Worm (Caenorhabditis elegans) whole organism, young adult: ENCODE measurements around the gene gcy-12.
A peak's percentile ranks its signal among the peaks of the same experiment; 100 is the strongest.

Source experiments
- B0336.3 ChIP-seq: fragments of 200-800 bp; sonication (Bioruptor generic); IDR thresholded peaks from 2 replicates; pipeline ENCODE4 v1.3.6; 2022; ENCODE audit warnings: missing genetic modification characterization, missing compliant biosample characterization
- C06A6.2 ChIP-seq: fragments of 200-800 bp; sonication (Bioruptor generic); conservative IDR thresholded peaks from 2 replicates; pipeline ENCODE4 v1.3.6; 2022; ENCODE audit warnings: missing genetic modification characterization, missing compliant biosample characterization
- F33H1.4 ChIP-seq: fragments of 200-800 bp; sonication (Bioruptor generic); IDR thresholded peaks from 2 replicates; pipeline ENCODE4 v1.3.6; 2022; ENCODE audit warnings: missing genetic modification reagents, missing genetic modification characterization, missing compliant biosample characterization
- F49E8.2 ChIP-seq: sonication (generic microtip); optimal IDR thresholded peaks from 3 replicates; lab custom pipeline; 2017; ENCODE audit warnings: missing genetic modification characterization, mild to moderate bottlenecking, missing compliant biosample characterization, antibody characterized with exemption, moderate library complexity; ENCODE audit not compliant: insufficient read depth
- F57C9.4 ChIP-seq: sonication (generic microtip); optimal IDR thresholded peaks from 2 replicates; lab custom pipeline; 2017; ENCODE audit warnings: mild to moderate bottlenecking, missing genetic modification characterization, missing compliant biosample characterization
- K12H6.12 ChIP-seq: fragments of 200-800 bp; sonication (Bioruptor generic); optimal IDR thresholded peaks from 2 replicates; lab custom pipeline; 2018; ENCODE audit warnings: mild to moderate bottlenecking, missing genetic modification characterization, missing compliant biosample characterization
- T07F8.4 ChIP-seq: sonication (generic microtip); optimal IDR thresholded peaks from 2 replicates; lab custom pipeline; 2016; ENCODE audit warnings: mild to moderate bottlenecking, missing genetic modification characterization, moderate library complexity, missing compliant biosample characterization
- Y56A3A.18 ChIP-seq: fragments of 200-800 bp; sonication (Bioruptor generic); IDR thresholded peaks from 2 replicates; pipeline ENCODE4 v1.3.6; 2022; ENCODE audit warnings: missing genetic modification reagents, missing genetic modification characterization, missing compliant biosample characterization
- Y67H2A.10 ChIP-seq: fragments of 200-800 bp; sonication (Bioruptor generic); conservative IDR thresholded peaks from 2 replicates; pipeline ENCODE4 v1.3.6; 2022; ENCODE audit warnings: missing genetic modification reagents, missing genetic modification characterization, missing compliant biosample characterization
- ZK185.1 ChIP-seq: sonication (generic microtip); optimal IDR thresholded peaks from 2 replicates; lab custom pipeline; 2016; ENCODE audit warnings: mild to moderate bottlenecking, missing genetic modification characterization, missing compliant biosample characterization; ENCODE audit not compliant: poor library complexity, severe bottlenecking
- akir-1 ChIP-seq: fragments of 200-800 bp; sonication (Bioruptor generic); optimal IDR thresholded peaks from 2 replicates; lab custom pipeline; 2018; ENCODE audit warnings: mild to moderate bottlenecking, missing genetic modification characterization, moderate library complexity, missing compliant biosample characterization
- atf-7 ChIP-seq: sonication (generic microtip); optimal IDR thresholded peaks from 2 replicates; lab custom pipeline; 2017; ENCODE audit warnings: mild to moderate bottlenecking, missing genetic modification characterization, missing compliant biosample characterization
- athp-1 ChIP-seq: sonication (generic microtip); optimal IDR thresholded peaks from 2 replicates; lab custom pipeline; 2017; ENCODE audit warnings: mild to moderate bottlenecking, missing genetic modification characterization, missing compliant biosample characterization
- attf-5 ChIP-seq: fragments of 200-800 bp; sonication (Bioruptor generic); optimal IDR thresholded peaks from 2 replicates; lab custom pipeline; 2018; ENCODE audit warnings: mild to moderate bottlenecking, missing genetic modification characterization, missing compliant biosample characterization
- cebp-1 ChIP-seq, 2 experiments: fragments of 200-800 bp in 1 of 2; sonication (Bioruptor generic) in 1 of 2; sonication (generic microtip) in 1 of 2; IDR thresholded peaks in 1 of 2; optimal IDR thresholded peaks in 1 of 2; 2 replicates each; pipeline versions ENCODE4 v1.3.6 to Lab custom; 2017 to 2022; ENCODE audit warnings: missing compliant biosample characterization in 2 of 2, missing genetic modification characterization in 2 of 2, mild to moderate bottlenecking in 1 of 2, missing genetic modification reagents in 1 of 2, moderate library complexity in 1 of 2
- ceh-27 ChIP-seq: fragments of 200-800 bp; sonication (Bioruptor generic); optimal IDR thresholded peaks from 2 replicates; lab custom pipeline; 2018; ENCODE audit warnings: mild to moderate bottlenecking, missing genetic modification characterization, moderate library complexity, missing compliant biosample characterization
- ceh-40 ChIP-seq: fragments of 200-800 bp; sonication (Bioruptor generic); IDR thresholded peaks from 2 replicates; pipeline ENCODE4 v1.3.6; 2022; ENCODE audit warnings: missing genetic modification characterization, missing compliant biosample characterization
- ceh-58 ChIP-seq: fragments of 200-800 bp; sonication (Bioruptor generic); IDR thresholded peaks from 2 replicates; pipeline ENCODE4 v1.3.6; 2022; ENCODE audit warnings: missing genetic modification characterization, missing compliant biosample characterization
- ceh-79 ChIP-seq: sonication (generic microtip); optimal IDR thresholded peaks from 2 replicates; lab custom pipeline; 2017; ENCODE audit warnings: mild to moderate bottlenecking, missing genetic modification characterization, missing compliant biosample characterization
- egrh-3 ChIP-seq: fragments of 200-800 bp; sonication (Bioruptor generic); IDR thresholded peaks from 2 replicates; pipeline ENCODE4 v1.3.6; 2022; ENCODE audit warnings: missing genetic modification reagents, missing genetic modification characterization, missing compliant biosample characterization
- gei-17 ChIP-seq: fragments of 200-800 bp; sonication (Bioruptor generic); optimal IDR thresholded peaks from 2 replicates; lab custom pipeline; 2018; ENCODE audit warnings: mild to moderate bottlenecking, missing genetic modification characterization, missing compliant biosample characterization
- hmg-20 ChIP-seq: fragments of 200-800 bp; sonication (Bioruptor generic); IDR thresholded peaks from 2 replicates; pipeline ENCODE4 v1.3.6; 2022; ENCODE audit warnings: missing genetic modification reagents, missing genetic modification characterization, missing compliant biosample characterization
- hrde-1 ChIP-seq: sonication (generic microtip); optimal IDR thresholded peaks from 2 replicates; lab custom pipeline; 2016; ENCODE audit warnings: missing genetic modification characterization, mild to moderate bottlenecking, missing compliant biosample characterization, moderate library complexity, missing genotype, missing genetic modification reagents, borderline replicate concordance
- hsf-1 ChIP-seq: fragments of 200-800 bp; sonication (Bioruptor generic); IDR thresholded peaks from 2 replicates; pipeline ENCODE4 v1.3.6; 2022; ENCODE audit warnings: missing genetic modification reagents, missing genetic modification characterization, missing compliant biosample characterization
- lin-54 ChIP-seq: fragments of 200-800 bp; sonication (Bioruptor generic); optimal IDR thresholded peaks from 2 replicates; lab custom pipeline; 2018; ENCODE audit warnings: mild to moderate bottlenecking, missing genetic modification characterization, missing compliant biosample characterization
- lir-1 ChIP-seq: fragments of 200-800 bp; sonication (Bioruptor generic); conservative IDR thresholded peaks from 2 replicates; pipeline ENCODE4 v1.3.6; 2022; ENCODE audit warnings: missing genetic modification reagents, missing genetic modification characterization, missing compliant biosample characterization
- lsy-27 ChIP-seq: sonication (generic microtip); optimal IDR thresholded peaks from 2 replicates; lab custom pipeline; 2017; ENCODE audit warnings: missing genetic modification characterization, mild to moderate bottlenecking, missing compliant biosample characterization, antibody characterized with exemption, missing genotype, borderline replicate concordance; ENCODE audit not compliant: insufficient read depth
- madf-8 ChIP-seq: fragments of 200-800 bp; sonication (Bioruptor generic); conservative IDR thresholded peaks from 2 replicates; pipeline ENCODE4 v1.3.6; 2022; ENCODE audit warnings: missing genetic modification reagents, missing genetic modification characterization, missing compliant biosample characterization
- mes-4 ChIP-seq: sonication (generic microtip); optimal IDR thresholded peaks from 2 replicates; lab custom pipeline; 2016; ENCODE audit warnings: missing genotype, missing genetic modification characterization, missing compliant biosample characterization
- nfyb-1 ChIP-seq: fragments of 200-800 bp; sonication (Bioruptor generic); IDR thresholded peaks from 2 replicates; pipeline ENCODE4 v1.3.6; 2022; ENCODE audit warnings: missing genetic modification reagents, missing genetic modification characterization, missing compliant biosample characterization
- nhr-80 ChIP-seq: sonication (generic microtip); optimal IDR thresholded peaks from 2 replicates; lab custom pipeline; 2016; ENCODE audit warnings: missing genetic modification characterization, missing compliant biosample characterization
- nhr-90 ChIP-seq: sonication (generic microtip); optimal IDR thresholded peaks from 2 replicates; lab custom pipeline; 2016; ENCODE audit warnings: missing genotype, mild to moderate bottlenecking, missing genetic modification characterization, missing compliant biosample characterization
- rec-8 ChIP-seq, 2 experiments: sonication (generic microtip); optimal IDR thresholded peaks; 2 replicates each; lab custom pipeline; 2016; ENCODE audit warnings: mild to moderate bottlenecking in 2 of 2, missing genetic modification characterization in 2 of 2, missing genetic modification reagents in 2 of 2, missing genotype in 2 of 2, missing biosample characterization in 1 of 2, missing compliant biosample characterization in 1 of 2, moderate library complexity in 1 of 2
- sdz-38 ChIP-seq: sonication (generic microtip); optimal IDR thresholded peaks from 2 replicates; lab custom pipeline; 2016; ENCODE audit warnings: missing genotype, missing genetic modification characterization, missing compliant biosample characterization
- snpc-3.4 ChIP-seq: sonication (generic microtip); optimal IDR thresholded peaks from 2 replicates; lab custom pipeline; 2017; ENCODE audit warnings: missing genetic modification characterization, mild to moderate bottlenecking, missing compliant biosample characterization, antibody characterized with exemption, moderate library complexity, missing genotype, missing genetic modification reagents
- somi-1 ChIP-seq: fragments of 200-800 bp; sonication (Bioruptor generic); optimal IDR thresholded peaks from 2 replicates; lab custom pipeline; 2018; ENCODE audit warnings: mild to moderate bottlenecking, missing genetic modification characterization, missing compliant biosample characterization
- unc-130 ChIP-seq: sonication (generic microtip); optimal IDR thresholded peaks from 2 replicates; lab custom pipeline; 2016; ENCODE audit warnings: missing genetic modification reagents, missing genetic modification characterization, missing compliant biosample characterization
- ztf-18 ChIP-seq: sonication (generic microtip); optimal IDR thresholded peaks from 2 replicates; lab custom pipeline; 2016; ENCODE audit warnings: missing genotype, mild to moderate bottlenecking, missing genetic modification characterization, missing compliant biosample characterization
- ztf-22 ChIP-seq: fragments of 200-800 bp; sonication (Bioruptor generic); optimal IDR thresholded peaks from 2 replicates; lab custom pipeline; 2018; ENCODE audit warnings: mild to moderate bottlenecking, missing genetic modification characterization, moderate library complexity, missing compliant biosample characterization
- ztf-28 ChIP-seq: fragments of 200-800 bp; sonication (Bioruptor generic); IDR thresholded peaks from 2 replicates; pipeline ENCODE4 v1.3.6; 2022; ENCODE audit warnings: missing genetic modification reagents, missing genetic modification characterization, missing compliant biosample characterization
- ztf-3 ChIP-seq: fragments of 200-800 bp; sonication (Bioruptor generic); optimal IDR thresholded peaks from 2 replicates; lab custom pipeline; 2018; ENCODE audit warnings: mild to moderate bottlenecking, missing genetic modification characterization, missing compliant biosample characterization
- ztf-6 ChIP-seq: fragments of 200-800 bp; sonication (Bioruptor generic); IDR thresholded peaks from 2 replicates; pipeline ENCODE4 v1.3.6; 2022; ENCODE audit warnings: missing genetic modification reagents, missing genetic modification characterization, missing compliant biosample characterization

Gene gcy-12

ce11 chrII:5321718-5322286 lies 10.0 kb downstream of the gcy-12 start (continued):
- TF ChIP-seq madf-8 (GFP tag; lab: Robert Waterston, UW): no peak
- no peak for TF ChIP-seq hsf-1 (GFP tag; lab: Robert Waterston, UW)
- peak; percentile 62 for TF ChIP-seq ceh-27 (GFP tag; lab: Kevin White, UChicago)
- TF ChIP-seq mes-4: no peak
- TF ChIP-seq ceh-79 (tag; lab: Kevin White, UChicago): no peak
- TF ChIP-seq ztf-22 (GFP tag; lab: Kevin White, UChicago): peak; percentile 10
- TF ChIP-seq rec-8 (tag; optimal IDR thresholded peaks at IDR 0.05; lab: Kevin White, UChicago): no peak
- no peak for TF ChIP-seq snpc-3.4 (tag; lab: Kevin White, UChicago)
- TF ChIP-seq K12H6.12: no peak
- TF ChIP-seq B0336.3 (GFP tag; lab: Robert Waterston, UW): peak; percentile 82
- TF ChIP-seq ceh-58: no peak
- no peak for TF ChIP-seq ztf-28 (GFP tag; lab: Robert Waterston, UW)
- peak; percentile 46 for TF ChIP-seq gei-17 (GFP tag; lab: Kevin White, UChicago)
- TF ChIP-seq atf-7 (tag; lab: Kevin White, UChicago): peak; percentile 68
- TF ChIP-seq egrh-3 (GFP tag; lab: Robert Waterston, UW): peak; percentile 94
- TF ChIP-seq ztf-6 (GFP tag; lab: Robert Waterston, UW): no peak
- no peak for TF ChIP-seq F49E8.2 (tag; lab: Kevin White, UChicago)
- peak; percentile 18 for TF ChIP-seq ZK185.1 (tag; lab: Kevin White, UChicago)
- no peak for TF ChIP-seq ztf-3 (GFP tag; lab: Kevin White, UChicago)
- no peak for TF ChIP-seq akir-1 (GFP tag; lab: Kevin White, UChicago)
- TF ChIP-seq lir-1 (GFP tag; lab: Robert Waterston, UW): no peak
- no peak for TF ChIP-seq unc-130
- TF ChIP-seq cebp-1 (GFP tag; IDR thresholded peaks at IDR 0.05; lab: Robert Waterston, UW): peak; percentile 91
- peak; percentile 97 for TF ChIP-seq cebp-1 (tag; optimal IDR thresholded peaks at IDR 0.05; lab: Kevin White, UChicago)
- TF ChIP-seq athp-1: no peak
- no peak for TF ChIP-seq F57C9.4 (tag; lab: Kevin White, UChicago)
- no peak for TF ChIP-seq nhr-90
- no peak for TF ChIP-seq Y56A3A.18 (GFP tag; lab: Robert Waterston, UW)
- no peak for TF ChIP-seq F33H1.4 (GFP tag; lab: Robert Waterston, UW)
- TF ChIP-seq hrde-1: no peak
- peak; percentile 84 for TF ChIP-seq nhr-80
- no peak for TF ChIP-seq T07F8.4
- peak; percentile 25 for TF ChIP-seq somi-1 (GFP tag; lab: Kevin White, UChicago)
- TF ChIP-seq lsy-27 (tag; lab: Kevin White, UChicago): no peak
- no peak for TF ChIP-seq Y67H2A.10 (GFP tag; lab: Robert Waterston, UW)
- TF ChIP-seq ceh-40 (GFP tag; lab: Robert Waterston, UW): no peak
- no peak for TF ChIP-seq ztf-18 (tag; lab: Kevin White, UChicago)
- TF ChIP-seq nfyb-1 (GFP tag; lab: Robert Waterston, UW): 0 out of 2 replicates have a peak, but pooled peaks have one; percentile 18
- no peak for TF ChIP-seq sdz-38 (tag; lab: Kevin White, UChicago)
- peak; percentile 31 for TF ChIP-seq lin-54
- no peak for TF ChIP-seq hmg-20
- TF ChIP-seq attf-5 (GFP tag; lab: Kevin White, UChicago): peak; percentile 11
- TF ChIP-seq C06A6.2: no peak
